Fruit fly (Drosophila melanogaster) whole organism, embryonic: ENCODE measurements around the gene Sf3b6.
A peak's percentile ranks its signal among the peaks of the same experiment; 100 is the strongest.

Experiments used
- Aef1 ChIP-seq: fragments of 200-800 bp; sonication (Bioruptor generic); IDR thresholded peaks from 3 replicates; pipeline ENCODE4 v1.3.6; 2022; ENCODE audit warnings: missing biosample characterization, missing genetic modification characterization
- B-H1 ChIP-seq: fragments of 200-800 bp; sonication (Bioruptor generic); IDR thresholded peaks from 3 replicates; pipeline ENCODE4 v1.3.6; 2022; ENCODE audit warnings: missing biosample characterization, missing genetic modification characterization
- Blimp-1 ChIP-seq: fragments of 200-800 bp; sonication (Bioruptor generic); optimal IDR thresholded peaks from 3 replicates; lab custom pipeline; 2018; ENCODE audit warnings: missing biosample characterization, missing genetic modification characterization, mild to moderate bottlenecking, moderate library complexity, missing genetic modification reagents
- CG10654 ChIP-seq: fragments of 200-800 bp; sonication (Bioruptor generic); optimal IDR thresholded peaks from 2 replicates; lab custom pipeline; 2016; ENCODE audit warnings: missing biosample characterization, missing genetic modification characterization
- CG12219 ChIP-seq: fragments of 200-800 bp; sonication (Bioruptor generic); optimal IDR thresholded peaks from 3 replicates; lab custom pipeline; 2018; ENCODE audit warnings: missing biosample characterization, mild to moderate bottlenecking, missing genetic modification characterization
- CG12744 ChIP-seq: fragments of 200-800 bp; sonication (Bioruptor generic); optimal IDR thresholded peaks from 2 replicates; lab custom pipeline; 2016; ENCODE audit warnings: missing biosample characterization, missing genetic modification characterization
- CG13894 ChIP-seq: fragments of 200-800 bp; sonication (Bioruptor generic); optimal IDR thresholded peaks from 3 replicates; lab custom pipeline; 2018; ENCODE audit warnings: missing biosample characterization, mild to moderate bottlenecking, missing genetic modification characterization, moderate library complexity
- CG14014 ChIP-seq: fragments of 200-800 bp; sonication (Bioruptor generic); IDR thresholded peaks from 2 replicates; pipeline ENCODE4 v1.3.6; 2022; ENCODE audit warnings: missing biosample characterization, missing genetic modification characterization
- CG17328 ChIP-seq: fragments of 200-800 bp; sonication (Bioruptor generic); IDR thresholded peaks from 2 replicates; pipeline ENCODE4 v1.3.6; 2022; ENCODE audit warnings: missing biosample characterization, missing genetic modification characterization
- CG1792 ChIP-seq: fragments of 200-800 bp; sonication (Bioruptor generic); optimal IDR thresholded peaks from 2 replicates; lab custom pipeline; 2016; ENCODE audit warnings: missing biosample characterization, missing genetic modification characterization
- CG32772 ChIP-seq: fragments of 200-800 bp; sonication (Bioruptor generic); IDR thresholded peaks from 2 replicates; pipeline ENCODE4 v1.3.6; 2022; ENCODE audit warnings: missing biosample characterization, missing genetic modification characterization
- CG42726 ChIP-seq: fragments of 200-800 bp; sonication (Bioruptor generic); IDR thresholded peaks from 2 replicates; pipeline ENCODE4 v1.3.6; 2022; ENCODE audit warnings: missing biosample characterization, missing genetic modification characterization; ENCODE audit not compliant: partially characterized antibody
- CG4424 ChIP-seq: fragments of 200-800 bp; sonication (Bioruptor generic); optimal IDR thresholded peaks from 3 replicates; lab custom pipeline; 2016; ENCODE audit warnings: missing biosample characterization, missing genetic modification characterization
- CG6689 ChIP-seq: fragments of 200-800 bp; sonication (Bioruptor generic); IDR thresholded peaks from 2 replicates; pipeline ENCODE4 v1.3.6; 2022; ENCODE audit warnings: missing biosample characterization, missing genetic modification characterization
- CG6765 ChIP-seq: fragments of 200-800 bp; sonication (Bioruptor generic); optimal IDR thresholded peaks from 3 replicates; lab custom pipeline; 2017; ENCODE audit warnings: missing biosample characterization, mild to moderate bottlenecking, missing genetic modification characterization
- CG7745 ChIP-seq: fragments of 200-800 bp; sonication (Bioruptor generic); optimal IDR thresholded peaks from 2 replicates; lab custom pipeline; 2018; ENCODE audit warnings: missing biosample characterization, mild to moderate bottlenecking, missing genetic modification characterization, moderate library complexity
- CG8281 ChIP-seq: fragments of 200-800 bp; sonication (Bioruptor generic); optimal IDR thresholded peaks from 2 replicates; lab custom pipeline; 2018; ENCODE audit warnings: missing biosample characterization, mild to moderate bottlenecking, missing genetic modification characterization, moderate library complexity
- CG8359 ChIP-seq: fragments of 200-800 bp; sonication (Bioruptor generic); optimal IDR thresholded peaks from 2 replicates; lab custom pipeline; 2017; ENCODE audit warnings: missing biosample characterization, mild to moderate bottlenecking, missing genetic modification characterization, borderline replicate concordance
- CG8765 ChIP-seq: fragments of 200-800 bp; sonication (Bioruptor generic); IDR thresholded peaks from 2 replicates; pipeline ENCODE4 v1.3.6; 2022; ENCODE audit warnings: missing biosample characterization, missing genetic modification characterization
- D19B ChIP-seq: fragments of 200-800 bp; sonication (Bioruptor generic); optimal IDR thresholded peaks from 2 replicates; lab custom pipeline; 2017; ENCODE audit warnings: missing biosample characterization, mild to moderate bottlenecking, missing genetic modification characterization
- Drgx ChIP-seq: fragments of 200-800 bp; sonication (Bioruptor generic); IDR thresholded peaks from 2 replicates; pipeline ENCODE4 v1.3.6; 2022; ENCODE audit warnings: missing biosample characterization, missing genetic modification characterization
- HLH3B ChIP-seq: fragments of 200-800 bp; sonication (Bioruptor generic); IDR thresholded peaks from 2 replicates; pipeline ENCODE4 v1.3.6; 2022; ENCODE audit warnings: missing biosample characterization, missing genetic modification characterization
- HLHmδ ChIP-seq: fragments of 200-800 bp; sonication (Bioruptor generic); optimal IDR thresholded peaks from 2 replicates; lab custom pipeline; 2018; ENCODE audit warnings: missing biosample characterization, mild to moderate bottlenecking, missing genetic modification characterization, moderate library complexity
- HmgZ ChIP-seq: fragments of 200-800 bp; sonication (Bioruptor generic); optimal IDR thresholded peaks from 2 replicates; lab custom pipeline; 2018; ENCODE audit warnings: missing biosample characterization, mild to moderate bottlenecking, missing genetic modification characterization
- Hmr ChIP-seq: fragments of 200-800 bp; sonication (Bioruptor generic); optimal IDR thresholded peaks from 3 replicates; lab custom pipeline; 2017; ENCODE audit warnings: mild to moderate bottlenecking, missing biosample characterization, missing genetic modification reagents, missing genetic modification characterization
- Hsf ChIP-seq: fragments of 200-800 bp; sonication (Bioruptor generic); optimal IDR thresholded peaks from 3 replicates; lab custom pipeline; 2016; ENCODE audit warnings: missing biosample characterization, missing genetic modification characterization
- Meics ChIP-seq: fragments of 200-800 bp; sonication (Bioruptor generic); optimal IDR thresholded peaks from 2 replicates; lab custom pipeline; 2017; ENCODE audit warnings: missing biosample characterization, mild to moderate bottlenecking, missing genetic modification characterization
- Mrtf ChIP-seq: fragments of 200-800 bp; sonication (Bioruptor generic); IDR thresholded peaks from 3 replicates; pipeline ENCODE4 v1.3.6; 2022; ENCODE audit warnings: missing biosample characterization, missing genetic modification characterization
- NC2α ChIP-seq: fragments of 200-800 bp; sonication (Bioruptor generic); optimal IDR thresholded peaks from 2 replicates; lab custom pipeline; 2016; ENCODE audit warnings: missing biosample characterization, missing genetic modification characterization
- Rfx ChIP-seq: fragments of 200-800 bp; sonication (Bioruptor generic); IDR thresholded peaks from 2 replicates; pipeline ENCODE4 v1.3.6; 2022; ENCODE audit warnings: missing biosample characterization, missing genetic modification characterization
- Sry-δ ChIP-seq: fragments of 200-800 bp; sonication (Bioruptor generic); optimal IDR thresholded peaks from 2 replicates; lab custom pipeline; 2016; ENCODE audit warnings: missing biosample characterization, missing genetic modification characterization
- Xbp1 ChIP-seq: fragments of 200-800 bp; sonication (Bioruptor generic); optimal IDR thresholded peaks from 3 replicates; lab custom pipeline; 2016; ENCODE audit warnings: missing biosample characterization, mild to moderate bottlenecking, missing genetic modification characterization
- YL-1 ChIP-seq: fragments of 200-800 bp; sonication (Bioruptor generic); optimal IDR thresholded peaks from 3 replicates; lab custom pipeline; 2017; ENCODE audit warnings: missing biosample characterization, mild to moderate bottlenecking, missing genetic modification characterization
- ac ChIP-seq: fragments of 200-800 bp; sonication (Bioruptor generic); optimal IDR thresholded peaks from 3 replicates; lab custom pipeline; 2017; ENCODE audit warnings: missing biosample characterization, mild to moderate bottlenecking, missing genetic modification characterization
- ash1 ChIP-seq: fragments of 200-800 bp; sonication (Bioruptor generic); optimal IDR thresholded peaks from 2 replicates; lab custom pipeline; 2018; ENCODE audit warnings: missing biosample characterization, mild to moderate bottlenecking, missing genetic modification characterization
- corto ChIP-seq: fragments of 200-800 bp; sonication (Bioruptor generic); optimal IDR thresholded peaks from 2 replicates; lab custom pipeline; 2016; ENCODE audit warnings: missing biosample characterization, mild to moderate bottlenecking, missing genetic modification characterization, moderate library complexity
- crol ChIP-seq: fragments of 200-800 bp; sonication (Bioruptor generic); IDR thresholded peaks from 2 replicates; pipeline ENCODE4 v1.3.6; 2022; ENCODE audit warnings: missing biosample characterization, missing genetic modification characterization
- dpn ChIP-seq, 2 experiments: fragments of 200-800 bp; sonication (Bioruptor generic); optimal IDR thresholded peaks; 3 replicates each; lab custom pipeline; 2016; ENCODE audit warnings: missing biosample characterization in 2 of 2, missing genetic modification characterization in 2 of 2
- eve ChIP-seq, 2 experiments: fragments of >200 bp; optimal IDR thresholded peaks; 2 replicates each; lab custom pipeline; 2017; ENCODE audit warnings: missing biosample characterization in 2 of 2, missing genetic modification characterization in 2 of 2
- fd96Cb ChIP-seq: fragments of 200-800 bp; sonication (Bioruptor generic); optimal IDR thresholded peaks from 2 replicates; lab custom pipeline; 2018; ENCODE audit warnings: missing biosample characterization, mild to moderate bottlenecking, missing genetic modification characterization, moderate library complexity
- hkb ChIP-seq, 2 experiments: fragments of 200-800 bp in 1 of 2; fragments of >200 bp in 1 of 2; sonication (Bioruptor generic) in 1 of 2; IDR thresholded peaks in 1 of 2; optimal IDR thresholded peaks in 1 of 2; 2 replicates each; pipeline versions ENCODE4 v1.3.6 to Lab custom; 2017 to 2022; ENCODE audit warnings: missing biosample characterization in 1 of 2, missing genetic modification characterization in 1 of 2
- insv ChIP-seq, 2 experiments: fragments of 200-800 bp; sonication (Bioruptor generic); optimal IDR thresholded peaks; 3 replicates each; lab custom pipeline; 2016 to 2018; ENCODE audit warnings: missing biosample characterization in 2 of 2, missing genetic modification characterization in 2 of 2
- kah ChIP-seq: fragments of 200-800 bp; sonication (Bioruptor generic); optimal IDR thresholded peaks from 2 replicates; lab custom pipeline; 2018; ENCODE audit warnings: missing biosample characterization, mild to moderate bottlenecking, missing genetic modification characterization
- knrl ChIP-seq: fragments of 200-800 bp; sonication (Bioruptor generic); IDR thresholded peaks from 3 replicates; pipeline ENCODE4 v1.3.6; 2022; ENCODE audit warnings: missing biosample characterization, missing genetic modification characterization; ENCODE audit not compliant: partially characterized antibody
- ro ChIP-seq: fragments of 200-800 bp; sonication (Bioruptor generic); IDR thresholded peaks from 2 replicates; pipeline ENCODE4 v1.3.6; 2022; ENCODE audit warnings: missing biosample characterization, missing genetic modification characterization
- sd ChIP-seq: fragments of 200-800 bp; sonication (Bioruptor generic); optimal IDR thresholded peaks from 3 replicates; lab custom pipeline; 2018; ENCODE audit warnings: missing biosample characterization, mild to moderate bottlenecking, missing genetic modification characterization, moderate library complexity
- sens ChIP-seq: fragments of 200-800 bp; sonication (Bioruptor generic); peaks from one replicate; lab custom pipeline; 2016; ENCODE audit warnings: missing biosample characterization, missing genetic modification characterization
- stc ChIP-seq: fragments of 200-800 bp; sonication (Bioruptor generic); IDR thresholded peaks from 2 replicates; pipeline ENCODE4 v1.3.6; 2022; ENCODE audit warnings: missing biosample characterization, missing genetic modification characterization
- trem ChIP-seq: fragments of 200-800 bp; optimal IDR thresholded peaks from 3 replicates; lab custom pipeline; 2019; ENCODE audit warnings: missing biosample characterization, mild to moderate bottlenecking, missing genetic modification characterization, moderate library complexity
- zen2 ChIP-seq: fragments of 200-800 bp; sonication (Bioruptor generic); IDR thresholded peaks from 3 replicates; pipeline ENCODE4 v1.3.6; 2022; ENCODE audit warnings: missing biosample characterization, missing genetic modification characterization; ENCODE audit not compliant: partially characterized antibody
- zfh1 ChIP-seq: fragments of 200-800 bp; sonication (Bioruptor generic); IDR thresholded peaks from 3 replicates; pipeline ENCODE4 v1.3.6; 2022; ENCODE audit warnings: missing biosample characterization, missing genetic modification characterization

The Sf3b6 gene

dm6 chr3L:6217806-6218205 lies 24.8 kb upstream of the Sf3b6 start, which contains the start of gene LanA (continued):
- TF ChIP-seq CG42726 (GFP tag; lab: Robert Waterston, UW): no peak
- peak; percentile 75 for TF ChIP-seq HLHmδ (GFP tag; lab: Kevin White, UChicago)
- no peak for TF ChIP-seq hkb (optimal IDR thresholded peaks at IDR 0.05; lab: Kevin White, UChicago)
- TF ChIP-seq hkb (GFP tag; IDR thresholded peaks at IDR 0.05; lab: Robert Waterston, UW): peak; percentile 11; the same call in 1 of the 2 replicates
- no peak for TF ChIP-seq ash1 (GFP tag; lab: Kevin White, UChicago)
- 0 out of 2 replicates have a peak, but pooled peaks have one; percentile 24 for TF ChIP-seq crol
- no peak for TF ChIP-seq knrl (GFP tag; lab: Robert Waterston, UW)
- TF ChIP-seq Mrtf: no peak
- no peak for TF ChIP-seq Xbp1 (GFP tag; lab: Kevin White, UChicago)
- TF ChIP-seq insv (GFP tag; optimal IDR thresholded peaks at IDR 0.05; lab: Kevin White, UChicago): peak in 1 of 2 experiments; percentile 3
- TF ChIP-seq CG7745: peak; percentile 34
- no peak for TF ChIP-seq dpn (GFP tag; optimal IDR thresholded peaks at IDR 0.05; lab: Kevin White, UChicago)
- TF ChIP-seq Hmr: no peak
- no peak for TF ChIP-seq HmgZ (tag; lab: Kevin White, UChicago)
- TF ChIP-seq eve (GFP tag; optimal IDR thresholded peaks at IDR 0.05; lab: Kevin White, UChicago): no peak
- no peak for TF ChIP-seq zfh1 (GFP tag; lab: Robert Waterston, UW)
- TF ChIP-seq CG1792: no peak
- TF ChIP-seq corto (GFP tag; lab: Kevin White, UChicago): no peak
- no peak for TF ChIP-seq NC2α (GFP tag; lab: Kevin White, UChicago)
- peak; percentile 67 for TF ChIP-seq sens
- TF ChIP-seq B-H1 (GFP tag; lab: Robert Waterston, UW): no peak
- TF ChIP-seq stc (GFP tag; lab: Robert Waterston, UW): no peak
- TF ChIP-seq Meics (GFP tag; lab: Kevin White, UChicago): no peak
- no peak; the same call in 1 of the 2 replicates for TF ChIP-seq HLH3B (GFP tag; lab: Robert Waterston, UW)
- TF ChIP-seq CG8359 (GFP tag; lab: Kevin White, UChicago): no peak
- 0 out of 2 replicates have a peak, but pooled peaks have one; percentile 12 for TF ChIP-seq CG32772
- peak; percentile 27 for TF ChIP-seq kah (GFP tag; lab: Kevin White, UChicago)
- TF ChIP-seq fd96Cb: no peak
- TF ChIP-seq Hsf (GFP tag; lab: Kevin White, UChicago): no peak
- peak; percentile 30; the same call in 1 of the 2 replicates for TF ChIP-seq Rfx (GFP tag; lab: Robert Waterston, UW)
- TF ChIP-seq CG12219 (GFP tag; lab: Kevin White, UChicago): no peak
- no peak for TF ChIP-seq CG10654 (GFP tag; lab: Kevin White, UChicago)
- peak; percentile 16; the same call in 1 of the 2 replicates for TF ChIP-seq CG17328 (GFP tag; lab: Robert Waterston, UW)
- no peak for TF ChIP-seq Aef1 (GFP tag; lab: Robert Waterston, UW)
- peak; percentile 31 for TF ChIP-seq CG12744 (GFP tag; lab: Kevin White, UChicago)
- TF ChIP-seq sd (tag; lab: Kevin White, UChicago): peak; percentile 19
- no peak for TF ChIP-seq CG8765
- TF ChIP-seq CG6765 (GFP tag; lab: Kevin White, UChicago): no peak
- no peak for TF ChIP-seq YL-1 (GFP tag; lab: Kevin White, UChicago)
- TF ChIP-seq zen2 (GFP tag; lab: Robert Waterston, UW): no peak
- TF ChIP-seq CG8281 (tag; lab: Kevin White, UChicago): no peak
- TF ChIP-seq trem: no peak
- TF ChIP-seq D19B (GFP tag; lab: Kevin White, UChicago): no peak
- peak; percentile 65 for TF ChIP-seq Blimp-1 (GFP tag; lab: Kevin White, UChicago)
- TF ChIP-seq Drgx: no peak
- no peak for TF ChIP-seq CG4424 (GFP tag; lab: Kevin White, UChicago)
- TF ChIP-seq CG13894 (tag; lab: Kevin White, UChicago): no peak
- no peak for TF ChIP-seq Sry-δ (GFP tag; lab: Kevin White, UChicago)
- no peak for TF ChIP-seq ro
- no peak for TF ChIP-seq ac (GFP tag; lab: Kevin White, UChicago)
- TF ChIP-seq CG14014: no peak
- TF ChIP-seq CG6689 (GFP tag; lab: Robert Waterston, UW): no peak
